Fruit fly (Drosophila melanogaster) Kc167 (cell line): ENCODE results near the gene CG7945.

Source experiments
- Sin3A ChIP-seq: fragments of >200 bp; optimal IDR thresholded peaks from 2 replicates; lab custom pipeline; 2018; ENCODE audit warnings: missing external identifiers
- h ChIP-seq: fragments of >200 bp; optimal IDR thresholded peaks from 3 replicates; lab custom pipeline; 2018; ENCODE audit warnings: missing external identifiers
- insv ChIP-seq: fragments of >200 bp; optimal IDR thresholded peaks from 3 replicates; lab custom pipeline; 2018; ENCODE audit warnings: missing external identifiers
- psq ChIP-seq: fragments of >200 bp; optimal IDR thresholded peaks from 2 replicates; lab custom pipeline; 2017; ENCODE audit warnings: missing external identifiers

DNA sequence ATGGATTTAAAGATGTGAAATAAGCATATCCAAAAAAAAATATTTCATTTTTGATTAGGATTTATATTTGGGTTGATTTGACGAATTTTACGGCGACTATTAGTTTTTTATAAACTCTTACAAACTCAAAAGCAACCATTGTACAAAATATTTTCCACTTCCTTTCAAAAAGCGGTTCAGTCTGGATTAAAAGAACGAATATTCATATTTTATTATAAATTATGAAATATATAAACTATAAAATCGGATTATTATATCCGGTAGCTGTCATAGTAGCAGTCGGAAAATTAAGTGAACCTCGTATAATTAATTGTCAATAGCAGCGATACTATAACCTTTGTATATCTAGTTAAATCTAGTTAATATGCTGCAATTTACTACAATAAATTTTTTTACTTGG is 28.5 kb downstream of the CG7945 start, which contains the start of gene CG12355:
- TF ChIP-seq h (no peak), insv (no peak), psq (lab: Kevin White, UChicago) (no peak), Sin3A (lab: Kevin White, UChicago) (no peak)
